Worm (Caenorhabditis elegans): ENCODE measurements around the gene hpr-17.

DNA sequence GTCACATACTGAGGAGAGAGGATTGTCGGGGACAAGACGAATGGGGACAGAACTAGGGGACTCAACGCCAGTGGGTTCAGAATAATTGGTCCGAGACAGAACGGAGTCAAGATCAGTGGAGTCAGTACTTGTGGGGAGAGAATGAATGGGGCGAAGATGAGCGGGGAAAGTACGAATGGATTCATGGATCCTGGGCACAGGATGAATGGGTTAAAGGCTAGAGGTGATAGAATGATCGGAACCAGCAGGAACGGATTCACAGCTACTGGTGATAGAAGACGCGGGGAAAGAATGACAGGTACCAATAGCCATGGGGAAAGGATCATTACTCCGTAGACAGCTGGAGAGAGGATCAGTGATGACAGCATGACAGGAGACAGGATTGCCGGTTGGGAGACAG, 17.3 kb downstream of the hpr-17 start:
- TF ChIP-seq lin-35 (GFP tag; optimal IDR thresholded peaks at IDR 0.05) (no peak), unc-62 (GFP tag; optimal IDR thresholded peaks at IDR 0.05) (no peak), C16A3.4 (tag; optimal IDR thresholded peaks at IDR 0.05) (no peak), pag-3 (tag; optimal IDR thresholded peaks at IDR 0.05; ENCODE audit: borderline replicate concordance, insufficient read depth) (no peak), aly-2 (tag; optimal IDR thresholded peaks at IDR 0.05) (no peak), ceh-88 (GFP tag; IDR thresholded peaks at IDR 0.05) (no peak)
